Worm (Caenorhabditis elegans): ENCODE results near the gene C34E11.2.

C34E11.2 gene

DNA sequence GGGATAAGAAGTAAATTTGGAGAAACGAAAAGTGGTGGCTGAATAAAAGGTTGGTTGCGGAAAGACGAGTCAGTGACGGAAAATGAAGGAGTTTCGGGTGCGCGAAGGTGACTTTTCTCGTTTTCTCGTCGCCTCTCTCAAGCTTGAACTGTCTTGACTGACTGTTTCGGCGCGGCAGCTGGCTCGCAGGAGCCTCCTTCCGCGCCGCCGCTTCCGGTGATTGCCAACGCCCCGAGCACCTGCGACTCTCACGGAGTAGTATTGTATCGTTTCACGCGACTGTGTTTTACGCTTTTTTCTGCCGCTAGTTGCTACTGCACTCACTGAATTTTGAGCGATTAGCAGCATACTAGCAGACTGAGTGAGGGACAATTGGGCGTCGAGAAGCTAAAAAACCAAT lies at the start of gene C34E11.2:
Gene C34E11.2, minus strand, starts transcription at position 84 of the 400 bp plus-strand sequence.
- TF ChIP-seq ceh-83 (GFP tag; optimal IDR thresholded peaks at IDR 0.05) (no peak), zip-8 (tag; optimal IDR thresholded peaks at IDR 0.05) (no peak), blmp-1 (tag; optimal IDR thresholded peaks at IDR 0.05) (no peak), snpc-4 (tag; optimal IDR thresholded peaks at IDR 0.05) (no peak), elt-3 (tag; optimal IDR thresholded peaks at IDR 0.05) (no peak), lsy-2 (tag; optimal IDR thresholded peaks at IDR 0.05) (no peak), sptf-1 (tag; optimal IDR thresholded peaks at IDR 0.05) (no peak), ceh-39 (tag; optimal IDR thresholded peaks at IDR 0.05) (no peak), nhr-12 (tag; optimal IDR thresholded peaks at IDR 0.05) (no peak), mab-5 (tag; optimal IDR thresholded peaks at IDR 0.05) (no peak), ham-2 (GFP tag; optimal IDR thresholded peaks at IDR 0.05) (no peak), nhr-2 (tag; optimal IDR thresholded peaks at IDR 0.05) (no peak), pha-4 (tag; optimal IDR thresholded peaks at IDR 0.05) (no peak)

DNA sequence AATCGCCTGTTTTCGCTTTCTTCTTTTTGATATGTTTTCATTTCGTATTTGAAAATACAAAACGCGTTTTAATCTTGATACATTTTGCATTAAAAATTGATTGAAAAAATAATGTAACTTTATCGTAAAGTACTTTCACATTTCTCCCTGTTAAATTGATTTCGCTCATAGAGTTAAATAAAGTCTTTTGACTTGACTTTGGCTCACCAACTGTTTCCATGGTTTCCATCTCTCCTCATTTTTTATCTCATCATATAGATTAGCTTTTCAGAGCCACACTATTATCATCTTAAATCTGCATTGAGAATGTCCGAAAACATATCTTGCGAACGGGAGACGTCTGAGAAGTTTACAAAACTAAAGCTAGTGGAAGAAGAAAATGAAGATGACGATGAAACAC lies 48.8 kb upstream of the C34E11.2 start, which contains the start of gene F54F7.10:
Gene F54F7.10, plus strand, starts transcription at position 301 of the 400 bp plus-strand sequence.
- no peak for TF ChIP-seq M03D4.4 (tag; optimal IDR thresholded peaks at IDR 0.05)
- no peak for TF ChIP-seq bed-3 (GFP tag; optimal IDR thresholded peaks at IDR 0.05)
- TF ChIP-seq tbx-8 (GFP tag; optimal IDR thresholded peaks at IDR 0.05) = no peak
- TF ChIP-seq nhr-76 (tag; optimal IDR thresholded peaks at IDR 0.05) = no peak
- no peak for TF ChIP-seq ces-1 (GFP tag; optimal IDR thresholded peaks at IDR 0.05)
- no peak for TF ChIP-seq mep-1 (tag; optimal IDR thresholded peaks at IDR 0.05)
- no peak for TF ChIP-seq blmp-1 (tag; optimal IDR thresholded peaks at IDR 0.05)
- no peak for TF ChIP-seq sem-2 (GFP tag; optimal IDR thresholded peaks at IDR 0.05)
- no peak for TF ChIP-seq nhr-237 (tag; optimal IDR thresholded peaks at IDR 0.05)
- no peak for TF ChIP-seq unc-62 (GFP tag; optimal IDR thresholded peaks at IDR 0.05)
- TF ChIP-seq lsy-2 (tag; optimal IDR thresholded peaks at IDR 0.05) = no peak
- TF ChIP-seq nhr-12 (tag; optimal IDR thresholded peaks at IDR 0.05) = no peak

DNA sequence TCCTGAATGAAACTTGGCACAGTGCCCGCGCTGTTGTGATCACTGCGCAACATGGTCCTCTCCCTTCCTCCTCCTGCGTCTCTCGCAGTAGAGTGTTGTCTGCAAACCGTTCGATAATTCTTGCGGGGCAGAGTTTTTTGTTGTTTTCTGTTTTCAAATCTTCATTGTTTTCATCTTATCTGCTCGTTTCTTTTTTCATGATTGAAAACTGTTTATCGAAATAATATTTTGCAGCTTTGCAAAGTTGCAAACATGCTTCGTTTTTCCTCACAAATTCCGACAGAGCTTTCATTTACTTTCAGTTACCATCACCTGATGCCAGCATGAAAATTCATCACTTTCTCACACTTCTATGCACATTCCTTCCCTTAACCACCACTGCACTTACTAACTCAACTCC lies 42.6 kb upstream of the C34E11.2 start, which contains the start of gene mes-1:
Gene mes-1, plus strand, starts transcription at position 301 of the 400 bp plus-strand sequence.
- TF ChIP-seq lin-32 (GFP tag; optimal IDR thresholded peaks at IDR 0.05) (no peak), hlh-1 (tag; optimal IDR thresholded peaks at IDR 0.05) (no peak), bed-3 (GFP tag; optimal IDR thresholded peaks at IDR 0.05) (no peak), unc-39 (tag; optimal IDR thresholded peaks at IDR 0.05) (no peak), mab-5 (tag; optimal IDR thresholded peaks at IDR 0.05) (no peak), elt-3 (tag; optimal IDR thresholded peaks at IDR 0.05) (no peak), unc-62 (GFP tag; optimal IDR thresholded peaks at IDR 0.05) (no peak), sptf-1 (tag; optimal IDR thresholded peaks at IDR 0.05) (no peak), tbx-8 (GFP tag; optimal IDR thresholded peaks at IDR 0.05) (no peak), M03D4.4 (tag; optimal IDR thresholded peaks at IDR 0.05) (no peak), sem-2 (GFP tag; optimal IDR thresholded peaks at IDR 0.05) (no peak), ceh-39 (tag; optimal IDR thresholded peaks at IDR 0.05) (no peak), ceh-83 (GFP tag; optimal IDR thresholded peaks at IDR 0.05) (no peak), lin-13 (tag; optimal IDR thresholded peaks at IDR 0.05) (no peak)

DNA sequence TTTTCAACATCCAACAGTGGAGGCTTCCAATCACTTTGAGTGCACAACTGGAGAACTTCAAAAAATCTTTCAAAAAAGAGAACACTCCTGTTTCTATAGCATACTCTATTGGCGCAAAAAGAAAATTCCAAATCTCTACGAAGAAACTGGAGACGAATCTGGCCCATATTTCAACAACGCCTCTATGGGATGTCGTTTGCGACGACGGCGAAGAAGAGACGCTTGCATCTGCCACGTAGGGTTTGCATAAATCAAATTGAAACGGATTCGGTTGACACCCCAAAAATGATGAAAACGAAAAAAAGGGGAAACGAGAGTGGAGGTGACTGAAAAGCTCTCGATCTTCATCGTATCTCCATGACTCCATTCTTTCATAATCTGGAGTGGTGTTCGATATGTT lies 41.7 kb upstream of the C34E11.2 start:
- TF ChIP-seq zip-8 (tag; optimal IDR thresholded peaks at IDR 0.05) = no peak
- no peak for TF ChIP-seq flh-1 (GFP tag; optimal IDR thresholded peaks at IDR 0.05)
- no peak for TF ChIP-seq pha-4 (tag; optimal IDR thresholded peaks at IDR 0.05)
- TF ChIP-seq hlh-1 (tag; optimal IDR thresholded peaks at IDR 0.05) = no peak
- TF ChIP-seq nhr-2 (tag; optimal IDR thresholded peaks at IDR 0.05) = no peak
- TF ChIP-seq lin-32 (GFP tag; optimal IDR thresholded peaks at IDR 0.05) = no peak
- TF ChIP-seq M03D4.4 (tag; optimal IDR thresholded peaks at IDR 0.05) = no peak
- TF ChIP-seq bed-3 (GFP tag; optimal IDR thresholded peaks at IDR 0.05) = no peak
- no peak for TF ChIP-seq unc-120 (tag; optimal IDR thresholded peaks at IDR 0.05; ENCODE audit: poor library complexity, severe bottlenecking)
- TF ChIP-seq blmp-1 (tag; optimal IDR thresholded peaks at IDR 0.05) = no peak

DNA sequence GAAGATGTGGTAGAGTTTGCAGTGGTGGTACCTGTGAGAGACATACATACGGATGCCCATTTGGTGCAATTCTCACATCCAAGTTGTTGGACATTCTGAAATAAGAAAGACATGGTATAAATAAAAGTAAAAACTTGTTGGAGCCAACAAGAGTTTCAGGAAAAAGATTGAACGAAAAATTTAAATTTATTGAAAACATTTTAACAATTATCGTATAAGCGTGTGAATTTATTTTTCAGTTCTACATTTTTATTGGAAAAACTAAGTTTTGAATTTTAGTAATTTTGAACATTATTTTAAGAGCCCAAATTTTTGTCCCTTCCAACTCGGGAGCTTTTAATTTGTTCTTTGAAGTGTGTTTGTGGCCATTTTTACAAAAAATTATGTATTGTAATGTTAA lies 40.4 kb upstream of the C34E11.2 start, which contains the start of gene F54F7.8:
Gene F54F7.8, minus strand, starts transcription at position 101 of the 400 bp plus-strand sequence.
- no peak for TF ChIP-seq nhr-76 (tag; optimal IDR thresholded peaks at IDR 0.05)
- TF ChIP-seq nhr-28 (tag; optimal IDR thresholded peaks at IDR 0.05) = no peak
- TF ChIP-seq lsy-2 (tag; optimal IDR thresholded peaks at IDR 0.05) = no peak
- TF ChIP-seq blmp-1 (tag; optimal IDR thresholded peaks at IDR 0.05) = no peak
- TF ChIP-seq nhr-2 (tag; optimal IDR thresholded peaks at IDR 0.05) = no peak
- no peak for TF ChIP-seq lin-13 (tag; optimal IDR thresholded peaks at IDR 0.05)
- TF ChIP-seq sptf-1 (tag; optimal IDR thresholded peaks at IDR 0.05) = no peak
- TF ChIP-seq ces-1 (GFP tag; optimal IDR thresholded peaks at IDR 0.05) = no peak
- TF ChIP-seq drap-1 (GFP tag; optimal IDR thresholded peaks at IDR 0.05) = no peak
- TF ChIP-seq elt-3 (tag; optimal IDR thresholded peaks at IDR 0.05) = no peak
- no peak for TF ChIP-seq mls-2 (tag; optimal IDR thresholded peaks at IDR 0.05)
- TF ChIP-seq M03D4.4 (tag; optimal IDR thresholded peaks at IDR 0.05) = no peak
- TF ChIP-seq flh-1 (GFP tag; optimal IDR thresholded peaks at IDR 0.05) = no peak
- TF ChIP-seq unc-120 (tag; optimal IDR thresholded peaks at IDR 0.05; ENCODE audit: poor library complexity, severe bottlenecking) = no peak
- no peak for TF ChIP-seq sem-2 (GFP tag; optimal IDR thresholded peaks at IDR 0.05)
- TF ChIP-seq elt-1 (tag; optimal IDR thresholded peaks at IDR 0.05; ENCODE audit: borderline replicate concordance, insufficient read depth) = no peak
- TF ChIP-seq unc-62 (GFP tag; optimal IDR thresholded peaks at IDR 0.05) = no peak
- no peak for TF ChIP-seq ztf-11 (tag; optimal IDR thresholded peaks at IDR 0.05)
- no peak for TF ChIP-seq lin-32 (GFP tag; optimal IDR thresholded peaks at IDR 0.05)
